Worm (Caenorhabditis elegans) whole organism, young adult: ENCODE measurements around the gene cnc-6.

Experiments
- D2030.7 ChIP-seq: fragments of 200-800 bp; sonication (Bioruptor generic); IDR thresholded peaks from 2 replicates; pipeline ENCODE4 v1.3.6; 2022; ENCODE audit warnings: missing genetic modification reagents, missing genetic modification characterization, missing compliant biosample characterization
- F10E7.11 ChIP-seq: sonication (generic microtip); optimal IDR thresholded peaks from 2 replicates; lab custom pipeline; 2017; ENCODE audit warnings: mild to moderate bottlenecking, missing genetic modification characterization, moderate library complexity, missing compliant biosample characterization
- F23B12.7 ChIP-seq: sonication (generic microtip); optimal IDR thresholded peaks from 2 replicates; lab custom pipeline; 2017; ENCODE audit warnings: missing genetic modification characterization, mild to moderate bottlenecking, missing compliant biosample characterization, antibody characterized with exemption, moderate library complexity; ENCODE audit not compliant: insufficient read depth
- F37B4.10 ChIP-seq: fragments of 200-800 bp; sonication (Bioruptor generic); IDR thresholded peaks from 2 replicates; pipeline ENCODE4 v1.3.6; 2022; ENCODE audit warnings: missing genetic modification characterization, missing compliant biosample characterization
- F39B2.1 ChIP-seq: fragments of 200-800 bp; sonication (Bioruptor generic); IDR thresholded peaks from 2 replicates; pipeline ENCODE4 v1.3.6; 2022; ENCODE audit warnings: missing genetic modification reagents, missing genetic modification characterization, missing compliant biosample characterization
- F52B5.7 ChIP-seq: sonication (generic microtip); optimal IDR thresholded peaks from 2 replicates; lab custom pipeline; 2016; ENCODE audit warnings: mild to moderate bottlenecking, missing genetic modification characterization, missing compliant biosample characterization
- K12H6.12 ChIP-seq: fragments of 200-800 bp; sonication (Bioruptor generic); optimal IDR thresholded peaks from 2 replicates; lab custom pipeline; 2018; ENCODE audit warnings: mild to moderate bottlenecking, missing genetic modification characterization, missing compliant biosample characterization
- T07F8.4 ChIP-seq: sonication (generic microtip); optimal IDR thresholded peaks from 2 replicates; lab custom pipeline; 2016; ENCODE audit warnings: mild to moderate bottlenecking, missing genetic modification characterization, moderate library complexity, missing compliant biosample characterization
- Y56A3A.18 ChIP-seq: fragments of 200-800 bp; sonication (Bioruptor generic); IDR thresholded peaks from 2 replicates; pipeline ENCODE4 v1.3.6; 2022; ENCODE audit warnings: missing genetic modification reagents, missing genetic modification characterization, missing compliant biosample characterization
- ZK185.1 ChIP-seq: sonication (generic microtip); optimal IDR thresholded peaks from 2 replicates; lab custom pipeline; 2016; ENCODE audit warnings: mild to moderate bottlenecking, missing genetic modification characterization, missing compliant biosample characterization; ENCODE audit not compliant: poor library complexity, severe bottlenecking
- aptf-2 ChIP-seq: fragments of 200-800 bp; sonication (Bioruptor generic); conservative IDR thresholded peaks from 2 replicates; pipeline ENCODE4 v1.3.6; 2022; ENCODE audit warnings: missing genetic modification reagents, missing genetic modification characterization, missing compliant biosample characterization
- athp-1 ChIP-seq: sonication (generic microtip); optimal IDR thresholded peaks from 2 replicates; lab custom pipeline; 2017; ENCODE audit warnings: mild to moderate bottlenecking, missing genetic modification characterization, missing compliant biosample characterization
- cebp-1 ChIP-seq, 2 experiments: fragments of 200-800 bp in 1 of 2; sonication (Bioruptor generic) in 1 of 2; sonication (generic microtip) in 1 of 2; IDR thresholded peaks in 1 of 2; optimal IDR thresholded peaks in 1 of 2; 2 replicates each; pipeline versions ENCODE4 v1.3.6 to Lab custom; 2017 to 2022; ENCODE audit warnings: missing compliant biosample characterization in 2 of 2, missing genetic modification characterization in 2 of 2, mild to moderate bottlenecking in 1 of 2, missing genetic modification reagents in 1 of 2, moderate library complexity in 1 of 2
- ceh-100 ChIP-seq: fragments of 200-800 bp; sonication (Bioruptor generic); IDR thresholded peaks from 2 replicates; pipeline ENCODE4 v1.3.6; 2022; ENCODE audit warnings: missing genetic modification reagents, missing genetic modification characterization, missing compliant biosample characterization
- dox-1 ChIP-seq: fragments of 200-800 bp; sonication (Bioruptor generic); IDR thresholded peaks from 2 replicates; pipeline ENCODE4 v1.3.6; 2022; ENCODE audit warnings: missing genetic modification reagents, missing genetic modification characterization, missing compliant biosample characterization
- egrh-3 ChIP-seq: fragments of 200-800 bp; sonication (Bioruptor generic); IDR thresholded peaks from 2 replicates; pipeline ENCODE4 v1.3.6; 2022; ENCODE audit warnings: missing genetic modification reagents, missing genetic modification characterization, missing compliant biosample characterization
- ekl-4 ChIP-seq: fragments of 200-800 bp; sonication (Bioruptor generic); IDR thresholded peaks from 2 replicates; pipeline ENCODE4 v1.3.6; 2022; ENCODE audit warnings: missing genetic modification reagents, missing genetic modification characterization, missing compliant biosample characterization
- ets-4 ChIP-seq: fragments of 200-800 bp; sonication (Bioruptor generic); optimal IDR thresholded peaks from 2 replicates; lab custom pipeline; 2018; ENCODE audit warnings: mild to moderate bottlenecking, missing genetic modification characterization, missing compliant biosample characterization
- fkh-3 ChIP-seq: sonication (generic microtip); optimal IDR thresholded peaks from 2 replicates; lab custom pipeline; 2016; ENCODE audit warnings: mild to moderate bottlenecking, missing genetic modification characterization, missing compliant biosample characterization
- hrde-1 ChIP-seq: sonication (generic microtip); optimal IDR thresholded peaks from 2 replicates; lab custom pipeline; 2016; ENCODE audit warnings: missing genetic modification characterization, mild to moderate bottlenecking, missing compliant biosample characterization, moderate library complexity, missing genotype, missing genetic modification reagents, borderline replicate concordance
- madf-10 ChIP-seq: sonication (generic microtip); optimal IDR thresholded peaks from 2 replicates; lab custom pipeline; 2016; ENCODE audit warnings: mild to moderate bottlenecking, missing genetic modification characterization, missing compliant biosample characterization
- madf-6 ChIP-seq: fragments of 200-800 bp; sonication (Bioruptor generic); IDR thresholded peaks from 2 replicates; pipeline ENCODE4 v1.3.6; 2022; ENCODE audit warnings: missing genetic modification reagents, missing genetic modification characterization, missing compliant biosample characterization
- mcd-1 ChIP-seq: fragments of 200-800 bp; sonication (Bioruptor generic); IDR thresholded peaks from 2 replicates; pipeline ENCODE4 v1.3.6; 2022; ENCODE audit warnings: missing genetic modification reagents, missing genetic modification characterization, missing compliant biosample characterization
- mes-4 ChIP-seq: sonication (generic microtip); optimal IDR thresholded peaks from 2 replicates; lab custom pipeline; 2016; ENCODE audit warnings: missing genotype, missing genetic modification characterization, missing compliant biosample characterization
- nhr-80 ChIP-seq: sonication (generic microtip); optimal IDR thresholded peaks from 2 replicates; lab custom pipeline; 2016; ENCODE audit warnings: missing genetic modification characterization, missing compliant biosample characterization
- nhr-90 ChIP-seq: sonication (generic microtip); optimal IDR thresholded peaks from 2 replicates; lab custom pipeline; 2016; ENCODE audit warnings: missing genotype, mild to moderate bottlenecking, missing genetic modification characterization, missing compliant biosample characterization
- sdz-38 ChIP-seq: sonication (generic microtip); optimal IDR thresholded peaks from 2 replicates; lab custom pipeline; 2016; ENCODE audit warnings: missing genotype, missing genetic modification characterization, missing compliant biosample characterization
- tbp1 ChIP-seq: fragments of 200-800 bp; sonication (Bioruptor generic); optimal IDR thresholded peaks from 2 replicates; lab custom pipeline; 2018; ENCODE audit warnings: mild to moderate bottlenecking, missing genetic modification characterization, missing compliant biosample characterization
- unc-130 ChIP-seq: sonication (generic microtip); optimal IDR thresholded peaks from 2 replicates; lab custom pipeline; 2016; ENCODE audit warnings: missing genetic modification reagents, missing genetic modification characterization, missing compliant biosample characterization
- unc-62 ChIP-seq: fragments of 150-350 bp; optimal IDR thresholded peaks from 2 replicates; lab custom pipeline; 2014; ENCODE audit warnings: missing biosample characterization, missing genetic modification reagents, missing genetic modification characterization
- zfh-2 ChIP-seq: fragments of 200-800 bp; sonication (Bioruptor generic); conservative IDR thresholded peaks from 2 replicates; pipeline ENCODE4 v1.3.6; 2022; ENCODE audit warnings: missing genetic modification reagents, missing genetic modification characterization, missing compliant biosample characterization
- ztf-28 ChIP-seq: fragments of 200-800 bp; sonication (Bioruptor generic); IDR thresholded peaks from 2 replicates; pipeline ENCODE4 v1.3.6; 2022; ENCODE audit warnings: missing genetic modification reagents, missing genetic modification characterization, missing compliant biosample characterization

cnc-6 gene

ce11 chrIII:1799407-1799806 lies 36.1 kb downstream of the cnc-6 start:
- TF ChIP-seq zfh-2 (GFP tag; lab: Robert Waterston, UW), result peak; percentile 69
- TF ChIP-seq ceh-100 (GFP tag; lab: Robert Waterston, UW), result no peak

ce11 chrIII:1803000-1803399 lies 39.7 kb downstream of the cnc-6 start:
- TF ChIP-seq egrh-3 (GFP tag; lab: Robert Waterston, UW), result peak; percentile 58; the same call in 1 of the 2 replicates
- no peak for TF ChIP-seq K12H6.12
- peak; percentile 93 for TF ChIP-seq zfh-2 (GFP tag; lab: Robert Waterston, UW)

- TF ChIP-seq sdz-38 (tag; lab: Kevin White, UChicago) (no peak), egrh-3 (GFP tag; lab: Robert Waterston, UW) (peak; percentile 80), zfh-2 (GFP tag; lab: Robert Waterston, UW) (peak; percentile 59), dox-1 (GFP tag; lab: Robert Waterston, UW) (no peak), aptf-2 (GFP tag; lab: Robert Waterston, UW) (0 out of 2 replicates have a peak, but pooled peaks have one; percentile 24)
Measured at ce11 chrIII:1804477-1804876, 41.2 kb downstream of the cnc-6 start.

- TF ChIP-seq F10E7.11 (tag; lab: Kevin White, UChicago) (no peak), F37B4.10 (no peak), hrde-1 (tag; lab: Kevin White, UChicago) (no peak), F23B12.7 (tag; lab: Kevin White, UChicago) (no peak), nhr-90 (tag; lab: Kevin White, UChicago) (no peak), tbp1 (no peak), athp-1 (tag; lab: Kevin White, UChicago) (no peak), nhr-80 (no peak), fkh-3 (tag; lab: Kevin White, UChicago) (no peak), madf-10 (no peak)
Measured at ce11 chrIII:1805415-1806008, 42.2 kb downstream of the cnc-6 start.

- TF ChIP-seq ztf-28 (no peak), zfh-2 (GFP tag; lab: Robert Waterston, UW) (peak; percentile 93), ekl-4 (GFP tag; lab: Robert Waterston, UW) (0 out of 2 replicates have a peak, but pooled peaks have one; percentile 3), madf-6 (GFP tag; lab: Robert Waterston, UW) (no peak), mcd-1 (0 out of 2 replicates have a peak, but pooled peaks have one; percentile 33), T07F8.4 (tag; lab: Kevin White, UChicago) (no peak), unc-130 (GFP tag; lab: Kevin White, UChicago) (no peak), egrh-3 (GFP tag; lab: Robert Waterston, UW) (peak; percentile 90), ZK185.1 (no peak), Y56A3A.18 (GFP tag; lab: Robert Waterston, UW) (no peak), unc-62 (no peak), ets-4 (no peak), cebp-1 (GFP tag; IDR thresholded peaks at IDR 0.05; lab: Robert Waterston, UW) (no peak), cebp-1 (tag; optimal IDR thresholded peaks at IDR 0.05; lab: Kevin White, UChicago) (no peak), D2030.7 (no peak), F52B5.7 (tag; lab: Kevin White, UChicago) (no peak), mes-4 (tag; lab: Kevin White, UChicago) (peak; percentile 2), F39B2.1 (GFP tag; lab: Robert Waterston, UW) (no peak)
Measured at ce11 chrIII:1806183-1806798, 43.0 kb downstream of the cnc-6 start.
